Worm (Caenorhabditis elegans) whole organism, dauer: Measurements from ENCODE around the gene algn-13.

Source experiments
- unc-62 ChIP-seq: sonication (generic microtip); optimal IDR thresholded peaks from 2 replicates; lab custom pipeline; 2017; ENCODE audit warnings: missing biosample characterization, missing genetic modification reagents, missing genetic modification characterization

algn-13 gene

ce11 chrV:13931952-13932351 is 29.8 kb downstream of the algn-13 start:
- no peak for TF ChIP-seq unc-62 (GFP tag; lab: Kevin White, UChicago)

ce11 chrV:13931225-13931624 is 30.6 kb downstream of the algn-13 start, which contains the start of gene C06B3.16:
Gene C06B3.16 (plus strand): TSS chrV:13931525.
- no peak for TF ChIP-seq unc-62 (GFP tag; lab: Kevin White, UChicago)

ce11 chrV:13929503-13929902 is 32.3 kb downstream of the algn-13 start, which contains the start of gene srxa-13:
Gene srxa-13 (plus strand): TSS chrV:13929803.
- TF ChIP-seq unc-62 (GFP tag; lab: Kevin White, UChicago): no peak

ce11 chrV:13926398-13926797 is 35.4 kb downstream of the algn-13 start, which contains the start of gene srxa-12:
Gene srxa-12 (plus strand): TSS chrV:13926698.
- TF ChIP-seq unc-62 (GFP tag; lab: Kevin White, UChicago): no peak

- TF ChIP-seq unc-62 (GFP tag; lab: Kevin White, UChicago): no peak
Observed at ce11 chrV:13923851-13924250, 37.9 kb downstream of the algn-13 start, which contains the start of gene srxa-11. Gene srxa-11 (plus strand): TSS chrV:13924151.

ce11 chrV:13920730-13921129 is 41.0 kb downstream of the algn-13 start, which contains the start of gene srx-42:
Gene srx-42 (plus strand): TSS chrV:13921030.
- no peak for TF ChIP-seq unc-62 (GFP tag; lab: Kevin White, UChicago)

ce11 chrV:13918341-13918740 is 43.4 kb downstream of the algn-13 start, which contains the start of gene str-250:
Gene str-250 (plus strand): TSS chrV:13918641.
- TF ChIP-seq unc-62 (GFP tag; lab: Kevin White, UChicago): no peak

ce11 chrV:13916196-13916595 is 45.6 kb downstream of the algn-13 start, which contains the start of gene str-252:
Gene str-252 (plus strand): TSS chrV:13916496.
- no peak for TF ChIP-seq unc-62 (GFP tag; lab: Kevin White, UChicago)

ce11 chrV:13915390-13915789 is 46.4 kb downstream of the algn-13 start, which contains the start of gene gcy-32:
Gene gcy-32 (minus strand): TSS chrV:13915490.
- TF ChIP-seq unc-62 (GFP tag; lab: Kevin White, UChicago): no peak
